Fruit fly (Drosophila melanogaster): ENCODE data around the gene CG5177.

The CG5177 gene

dm6 chr2L:7452093-7452492 lies 47.1 kb downstream of the CG5177 start (continued):
- TF ChIP-seq NFAT (GFP tag; IDR thresholded peaks at IDR 0.05) (no peak), tna (GFP tag; IDR thresholded peaks at IDR 0.05; ENCODE audit: partially characterized antibody) (no peak), bowl (GFP tag; IDR thresholded peaks at IDR 0.05) (no peak), CG5180 (GFP tag; optimal IDR thresholded peaks at IDR 0.05) (no peak), CG10959 (GFP tag; IDR thresholded peaks at IDR 0.05) (no peak), otp (GFP tag; IDR thresholded peaks at IDR 0.05) (0 out of 3 replicates have a peak, but pooled peaks have one; percentile 36), mld (GFP tag; IDR thresholded peaks at IDR 0.05; ENCODE audit: partially characterized antibody) (no peak), stwl (tag; optimal IDR thresholded peaks at IDR 0.05) (peak; percentile 97), CG15601 (tag; optimal IDR thresholded peaks at IDR 0.05) (no peak), kah (GFP tag; optimal IDR thresholded peaks at IDR 0.05) (no peak), Rfx (GFP tag; IDR thresholded peaks at IDR 0.05) (peak; percentile 29; the same call in 1 of the 2 replicates), Jarid2 (GFP tag; optimal IDR thresholded peaks at IDR 0.05) (peak; percentile 15), CG3847 (GFP tag; IDR thresholded peaks at IDR 0.05) (no peak), Lim3 (GFP tag; IDR thresholded peaks at IDR 0.05) (no peak), ham (GFP tag; IDR thresholded peaks at IDR 0.05) (no peak), CG30020 (tag; optimal IDR thresholded peaks at IDR 0.05) (no peak), CG10431 (GFP tag; optimal IDR thresholded peaks at IDR 0.05) (no peak), slbo (GFP tag; IDR thresholded peaks at IDR 0.05) (no peak), CG6689 (GFP tag; IDR thresholded peaks at IDR 0.05) (no peak), CG31224 (GFP tag; IDR thresholded peaks at IDR 0.05) (no peak), CG1529 (GFP tag; optimal IDR thresholded peaks at IDR 0.05) (no peak), CG6272 (GFP tag; IDR thresholded peaks at IDR 0.05) (no peak), CG4404 (GFP tag; IDR thresholded peaks at IDR 0.05) (no peak), amos (GFP tag; IDR thresholded peaks at IDR 0.05; ENCODE audit: partially characterized antibody) (0 out of 2 replicates have a peak, but pooled peaks have one; percentile 25), CG15011 (GFP tag; optimal IDR thresholded peaks at IDR 0.05) (no peak), Taf1 (GFP tag; IDR thresholded peaks at IDR 0.05) (no peak), sob (GFP tag; IDR thresholded peaks at IDR 0.05) (no peak), CTCF (GFP tag; optimal IDR thresholded peaks at IDR 0.05) (no peak), mirr (GFP tag; optimal IDR thresholded peaks at IDR 0.05) (no peak), CG7372 (GFP tag; IDR thresholded peaks at IDR 0.05) (0 out of 2 replicates have a peak, but pooled peaks have one; percentile 19), CG5245 (GFP tag; optimal IDR thresholded peaks at IDR 0.05) (no peak), Atf6 (GFP tag; IDR thresholded peaks at IDR 0.05) (no peak), CG7357 (GFP tag; IDR thresholded peaks at IDR 0.05) (no peak), caup (GFP tag; optimal IDR thresholded peaks at IDR 0.05; ENCODE audit: severe bottlenecking) (no peak), Camta (GFP tag; optimal IDR thresholded peaks at IDR 0.05) (no peak), sna (GFP tag; IDR thresholded peaks at IDR 0.05; ENCODE audit: partially characterized antibody) (no peak), CG10543 (GFP tag; optimal IDR thresholded peaks at IDR 0.05) (no peak), dan (GFP tag; IDR thresholded peaks at IDR 0.05) (no peak), Ada2b (GFP tag; IDR thresholded peaks at IDR 0.05) (no peak), nom (GFP tag; optimal IDR thresholded peaks at IDR 0.05) (no peak), gro (GFP tag; optimal IDR thresholded peaks at IDR 0.05) (no peak), stc (GFP tag; IDR thresholded peaks at IDR 0.05) (no peak), jumu (GFP tag; optimal IDR thresholded peaks at IDR 0.05) (no peak), CG8290 (GFP tag; optimal IDR thresholded peaks at IDR 0.05) (no peak), CG8290 (tag; optimal IDR thresholded peaks at IDR 0.05) (no peak), CG9727 (GFP tag; optimal IDR thresholded peaks at IDR 0.05) (no peak), Poxn (GFP tag; IDR thresholded peaks at IDR 0.05) (no peak), CG7963 (GFP tag; IDR thresholded peaks at IDR 0.05; ENCODE audit: partially characterized antibody) (no peak), zen2 (GFP tag; IDR thresholded peaks at IDR 0.05; ENCODE audit: partially characterized antibody) (peak; percentile 47; the same call in 1 of the 3 replicates), klu (GFP tag; IDR thresholded peaks at IDR 0.05) (no peak), Chrac-16 (GFP tag; optimal IDR thresholded peaks at IDR 0.05) (no peak), CG11504 (tag; optimal IDR thresholded peaks at IDR 0.05) (no peak), cwo (GFP tag; optimal IDR thresholded peaks at IDR 0.05) (no peak)

Data from whole organism, embryonic.